Fruit fly (Drosophila melanogaster) whole organism, embryonic: ENCODE data around the gene mop.

Source experiments
- ATbp ChIP-seq: fragments of 200-800 bp; sonication (Bioruptor generic); optimal IDR thresholded peaks from 2 replicates; lab custom pipeline; 2017; ENCODE audit warnings: missing biosample characterization, mild to moderate bottlenecking, missing genetic modification characterization, missing genetic modification reagents
- Adf1 ChIP-seq: fragments of 200-800 bp; sonication (Bioruptor generic); IDR thresholded peaks from 2 replicates; pipeline ENCODE4 v1.3.6; 2022; ENCODE audit warnings: missing biosample characterization, missing genetic modification characterization
- Aef1 ChIP-seq: fragments of 200-800 bp; sonication (Bioruptor generic); IDR thresholded peaks from 3 replicates; pipeline ENCODE4 v1.3.6; 2022; ENCODE audit warnings: missing biosample characterization, missing genetic modification characterization
- Awh ChIP-seq: fragments of 200-800 bp; sonication (Bioruptor generic); IDR thresholded peaks from 2 replicates; pipeline ENCODE4, ENCODE4 v1.3.6; 2022; ENCODE audit warnings: missing biosample characterization, missing genetic modification characterization
- CG10274 ChIP-seq: fragments of 200-800 bp; sonication (Bioruptor generic); optimal IDR thresholded peaks from 3 replicates; lab custom pipeline; 2017; ENCODE audit warnings: missing biosample characterization, mild to moderate bottlenecking, missing genetic modification characterization
- CG12071 ChIP-seq: fragments of 200-800 bp; sonication (Bioruptor generic); optimal IDR thresholded peaks from 3 replicates; lab custom pipeline; 2018; ENCODE audit warnings: missing biosample characterization, mild to moderate bottlenecking, missing genetic modification characterization
- CG15011 ChIP-seq: fragments of 200-800 bp; sonication (Bioruptor generic); optimal IDR thresholded peaks from 3 replicates; lab custom pipeline; 2018; ENCODE audit warnings: missing biosample characterization, mild to moderate bottlenecking, missing genetic modification characterization
- CG15479 ChIP-seq: fragments of 200-800 bp; sonication (Bioruptor generic); optimal IDR thresholded peaks from 3 replicates; lab custom pipeline; 2019; ENCODE audit warnings: missing biosample characterization, mild to moderate bottlenecking, missing genetic modification characterization, moderate library complexity
- CG1832 ChIP-seq: fragments of 200-800 bp; sonication (Bioruptor generic); optimal IDR thresholded peaks from 2 replicates; lab custom pipeline; 2017; ENCODE audit warnings: missing biosample characterization, mild to moderate bottlenecking, missing genetic modification characterization, inconsistent platforms
- CG2202 ChIP-seq: fragments of 200-800 bp; sonication (Bioruptor generic); optimal IDR thresholded peaks from 2 replicates; lab custom pipeline; 2018; ENCODE audit warnings: missing biosample characterization, mild to moderate bottlenecking, missing genetic modification characterization
- CG2889 ChIP-seq: fragments of 200-800 bp; sonication (Bioruptor generic); IDR thresholded peaks from 3 replicates; pipeline ENCODE4 v1.3.6; 2022; ENCODE audit warnings: missing biosample characterization, missing genetic modification characterization
- CG31365 ChIP-seq: fragments of 200-800 bp; sonication (Bioruptor generic); optimal IDR thresholded peaks from 2 replicates; lab custom pipeline; 2018; ENCODE audit warnings: missing biosample characterization, mild to moderate bottlenecking, missing genetic modification characterization
- CG31441 ChIP-seq: fragments of 200-800 bp; sonication (Bioruptor generic); IDR thresholded peaks from 2 replicates; pipeline ENCODE4 v1.3.6; 2022; ENCODE audit warnings: missing biosample characterization, missing genetic modification characterization
- CG5245 ChIP-seq: fragments of 200-800 bp; sonication (Bioruptor generic); optimal IDR thresholded peaks from 3 replicates; lab custom pipeline; 2016; ENCODE audit warnings: missing biosample characterization, missing genetic modification characterization
- CG5953 ChIP-seq: fragments of 200-800 bp; sonication (Bioruptor generic); IDR thresholded peaks from 2 replicates; pipeline ENCODE4 v1.3.6; 2022; ENCODE audit warnings: missing biosample characterization, missing genetic modification characterization
- CG6254 ChIP-seq: fragments of 200-800 bp; sonication (Bioruptor generic); optimal IDR thresholded peaks from 3 replicates; lab custom pipeline; 2017; ENCODE audit warnings: mild to moderate bottlenecking, missing biosample characterization, missing genetic modification reagents, missing genetic modification characterization
- CG6813 ChIP-seq: fragments of 200-800 bp; sonication (Bioruptor generic); optimal IDR thresholded peaks from 2 replicates; lab custom pipeline; 2017; ENCODE audit warnings: missing biosample characterization, missing genetic modification characterization, mild to moderate bottlenecking, moderate library complexity, missing genetic modification reagents
- CG8281 ChIP-seq: fragments of 200-800 bp; sonication (Bioruptor generic); optimal IDR thresholded peaks from 2 replicates; lab custom pipeline; 2018; ENCODE audit warnings: missing biosample characterization, mild to moderate bottlenecking, missing genetic modification characterization, moderate library complexity
- CG9932 ChIP-seq: fragments of 200-800 bp; sonication (Bioruptor generic); IDR thresholded peaks from 2 replicates; pipeline ENCODE4 v1.3.6; 2022; ENCODE audit warnings: missing biosample characterization, missing genetic modification characterization
- Chrac-16 ChIP-seq: fragments of 200-800 bp; sonication (Bioruptor generic); optimal IDR thresholded peaks from 3 replicates; lab custom pipeline; 2016; ENCODE audit warnings: missing biosample characterization, missing genetic modification characterization
- Dbx ChIP-seq: fragments of 200-800 bp; sonication (Bioruptor generic); IDR thresholded peaks from 3 replicates; pipeline ENCODE4 v1.3.6; 2022; ENCODE audit warnings: missing biosample characterization, missing genetic modification characterization
- HLHmδ ChIP-seq: fragments of 200-800 bp; sonication (Bioruptor generic); optimal IDR thresholded peaks from 2 replicates; lab custom pipeline; 2018; ENCODE audit warnings: missing biosample characterization, mild to moderate bottlenecking, missing genetic modification characterization, moderate library complexity
- Hr51 ChIP-seq, 2 experiments: fragments of 200-800 bp; sonication (Bioruptor generic); optimal IDR thresholded peaks; 2 replicates in 1 of 2; 3 replicates in 1 of 2; lab custom pipeline; 2016 to 2018; ENCODE audit warnings: missing biosample characterization in 2 of 2, missing genetic modification characterization in 2 of 2, mild to moderate bottlenecking in 1 of 2, moderate library complexity in 1 of 2
- Hsf ChIP-seq: fragments of 200-800 bp; sonication (Bioruptor generic); optimal IDR thresholded peaks from 3 replicates; lab custom pipeline; 2016; ENCODE audit warnings: missing biosample characterization, missing genetic modification characterization
- Mad ChIP-seq: fragments of 200-800 bp; sonication (Bioruptor generic); optimal IDR thresholded peaks from 2 replicates; lab custom pipeline; 2016; ENCODE audit warnings: missing biosample characterization, missing genetic modification characterization
- Oli ChIP-seq: fragments of 200-800 bp; sonication (Bioruptor generic); optimal IDR thresholded peaks from 2 replicates; lab custom pipeline; 2018; ENCODE audit warnings: missing biosample characterization, mild to moderate bottlenecking, missing genetic modification characterization, moderate library complexity
- Opbp ChIP-seq: fragments of 200-800 bp; sonication (Bioruptor generic); IDR thresholded peaks from 3 replicates; pipeline ENCODE4 v1.3.6; 2022; ENCODE audit warnings: missing biosample characterization, missing genetic modification characterization; ENCODE audit not compliant: partially characterized antibody
- PHDP ChIP-seq: fragments of 200-800 bp; sonication (Bioruptor generic); optimal IDR thresholded peaks from 3 replicates; lab custom pipeline; 2018; ENCODE audit warnings: missing biosample characterization, mild to moderate bottlenecking, missing genetic modification characterization, moderate library complexity
- Sin3A ChIP-seq: fragments of >200 bp; optimal IDR thresholded peaks from 2 replicates; lab custom pipeline; 2018
- Sox100B ChIP-seq: fragments of 200-800 bp; sonication (Bioruptor generic); optimal IDR thresholded peaks from 3 replicates; lab custom pipeline; 2018; ENCODE audit warnings: missing biosample characterization, mild to moderate bottlenecking, missing genetic modification characterization
- Spps ChIP-seq: fragments of 200-800 bp; sonication (Bioruptor generic); optimal IDR thresholded peaks from 2 replicates; lab custom pipeline; 2018; ENCODE audit warnings: missing biosample characterization, mild to moderate bottlenecking, missing genetic modification characterization
- aop ChIP-seq: fragments of 200-800 bp; sonication (Bioruptor generic); IDR thresholded peaks from 2 replicates; pipeline ENCODE4 v1.3.6; 2022; ENCODE audit warnings: missing biosample characterization, missing genetic modification characterization
- bigmax ChIP-seq: fragments of 200-800 bp; sonication (Bioruptor generic); optimal IDR thresholded peaks from 2 replicates; lab custom pipeline; 2018; ENCODE audit warnings: missing biosample characterization, mild to moderate bottlenecking, missing genetic modification characterization
- chinmo ChIP-seq: fragments of 200-800 bp; sonication (Bioruptor generic); IDR thresholded peaks from 4 replicates; pipeline ENCODE4 v1.3.6; 2022; ENCODE audit warnings: missing biosample characterization, missing genetic modification characterization; ENCODE audit not compliant: partially characterized antibody
- chm ChIP-seq: fragments of 200-800 bp; sonication (Bioruptor generic); IDR thresholded peaks from 2 replicates; pipeline ENCODE4 v1.3.6; 2022; ENCODE audit warnings: missing biosample characterization, missing genetic modification characterization
- croc ChIP-seq: fragments of 200-800 bp; sonication (Bioruptor generic); conservative IDR thresholded peaks from 3 replicates; pipeline ENCODE4 v1.3.6; 2022; ENCODE audit warnings: missing biosample characterization, missing genetic modification characterization
- en ChIP-seq: fragments of 200-800 bp; sonication (Bioruptor generic); optimal IDR thresholded peaks from 2 replicates; lab custom pipeline; 2016; ENCODE audit warnings: missing biosample characterization, missing genetic modification characterization
- gro ChIP-seq: fragments of 200-800 bp; sonication (Bioruptor generic); optimal IDR thresholded peaks from 2 replicates; lab custom pipeline; 2016; ENCODE audit warnings: missing biosample characterization, missing genetic modification characterization
- ham ChIP-seq: fragments of 200-800 bp; sonication (Bioruptor generic); IDR thresholded peaks from 2 replicates; pipeline ENCODE4 v1.3.6; 2022; ENCODE audit warnings: missing biosample characterization, missing genetic modification characterization
- kah ChIP-seq: fragments of 200-800 bp; sonication (Bioruptor generic); optimal IDR thresholded peaks from 2 replicates; lab custom pipeline; 2018; ENCODE audit warnings: missing biosample characterization, mild to moderate bottlenecking, missing genetic modification characterization
- mam ChIP-seq: fragments of 200-800 bp; sonication (Bioruptor generic); optimal IDR thresholded peaks from 3 replicates; lab custom pipeline; 2016; ENCODE audit warnings: missing biosample characterization, missing genetic modification characterization
- nerfin-1 ChIP-seq: fragments of 200-800 bp; sonication (Bioruptor generic); optimal IDR thresholded peaks from 3 replicates; lab custom pipeline; 2019; ENCODE audit warnings: missing biosample characterization, mild to moderate bottlenecking, missing genetic modification characterization, moderate library complexity
- onecut ChIP-seq: fragments of 200-800 bp; sonication (Bioruptor generic); IDR thresholded peaks from 2 replicates; pipeline ENCODE4 v1.3.6; 2022; ENCODE audit warnings: missing biosample characterization, missing genetic modification characterization
- pita ChIP-seq: fragments of 200-800 bp; sonication (Bioruptor generic); optimal IDR thresholded peaks from 2 replicates; lab custom pipeline; 2017; ENCODE audit warnings: missing biosample characterization, mild to moderate bottlenecking, missing genetic modification characterization
- salm ChIP-seq: fragments of 200-800 bp; sonication (Bioruptor generic); optimal IDR thresholded peaks from 2 replicates; lab custom pipeline; 2018; ENCODE audit warnings: missing biosample characterization, mild to moderate bottlenecking, missing genetic modification characterization
- sob ChIP-seq: fragments of 200-800 bp; sonication (Bioruptor generic); IDR thresholded peaks from 2 replicates; pipeline ENCODE4 v1.3.6; 2022; ENCODE audit warnings: missing biosample characterization, missing genetic modification characterization
- tx ChIP-seq: fragments of 200-800 bp; sonication (Bioruptor generic); optimal IDR thresholded peaks from 2 replicates; lab custom pipeline; 2016; ENCODE audit warnings: missing biosample characterization, missing genetic modification characterization
- usp ChIP-seq: fragments of >200 bp; optimal IDR thresholded peaks from 2 replicates; lab custom pipeline; 2017; ENCODE audit warnings: missing biosample characterization, missing genetic modification characterization
- wdn ChIP-seq: fragments of 200-800 bp; sonication (Bioruptor generic); IDR thresholded peaks from 2 replicates; pipeline ENCODE4 v1.3.6; 2022; ENCODE audit warnings: missing biosample characterization, missing genetic modification characterization

mop gene

dm6 chr3L:14755951-14756723 is 19.8 kb downstream of the mop start (continued):
- TF ChIP-seq sob (GFP tag; lab: Robert Waterston, UW) (peak; percentile 39), CG5245 (GFP tag; lab: Kevin White, UChicago) (peak; percentile 70), CG8281 (peak; percentile 76), ham (GFP tag; lab: Robert Waterston, UW) (0 out of 2 replicates have a peak, but pooled peaks have one; percentile 13), Spps (tag; lab: Kevin White, UChicago) (no peak), Hsf (peak; percentile 89), CG31365 (tag; lab: Kevin White, UChicago) (peak; percentile 12), wdn (GFP tag; lab: Robert Waterston, UW) (peak; percentile 54; the same call in 1 of the 2 replicates), onecut (GFP tag; lab: Robert Waterston, UW) (peak; percentile 38), CG5953 (GFP tag; lab: Robert Waterston, UW) (peak; percentile 64; the same call in 1 of the 2 replicates), HLHmδ (peak; percentile 25), chinmo (GFP tag; lab: Robert Waterston, UW) (peak; percentile 98; the same call in 3 of the 4 replicates), bigmax (GFP tag; lab: Kevin White, UChicago) (no peak), Sin3A (lab: Kevin White, UChicago) (no peak), salm (tag; lab: Kevin White, UChicago) (peak; percentile 67), gro (peak; percentile 53), Sox100B (GFP tag; lab: Kevin White, UChicago) (peak; percentile 95), croc (peak; percentile 73; the same call in 2 of the 3 replicates), pita (GFP tag; lab: Kevin White, UChicago) (no peak), Hr51 (GFP tag; optimal IDR thresholded peaks at IDR 0.05; lab: Kevin White, UChicago) (peak; percentile 53 to 94), Awh (GFP tag; lab: Robert Waterston, UW) (peak; percentile 15; the same call in 1 of the 2 replicates), usp (GFP tag; lab: Kevin White, UChicago) (no peak), CG15479 (GFP tag; lab: Kevin White, UChicago) (no peak), Oli (peak; percentile 94), aop (GFP tag; lab: Robert Waterston, UW) (no peak), CG12071 (GFP tag; lab: Kevin White, UChicago) (peak; percentile 68), Aef1 (GFP tag; lab: Robert Waterston, UW) (peak; percentile 83), tx (GFP tag; lab: Kevin White, UChicago) (peak; percentile 69), CG10274 (peak; percentile 75), CG1832 (GFP tag; lab: Kevin White, UChicago) (peak; percentile 96), CG9932 (GFP tag; lab: Robert Waterston, UW) (peak; percentile 86), CG15011 (GFP tag; lab: Kevin White, UChicago) (peak; percentile 86), en (GFP tag; lab: Kevin White, UChicago) (no peak), CG6254 (GFP tag; lab: Kevin White, UChicago) (peak; percentile 60), Dbx (GFP tag; lab: Robert Waterston, UW) (peak; percentile 81), kah (peak; percentile 51), Opbp (GFP tag; lab: Robert Waterston, UW) (no peak), ATbp (GFP tag; lab: Kevin White, UChicago) (peak; percentile 78), mam (GFP tag; lab: Kevin White, UChicago) (peak; percentile 84), CG2889 (GFP tag; lab: Robert Waterston, UW) (peak; percentile 72; the same call in 1 of the 3 replicates), Mad (GFP tag; lab: Kevin White, UChicago) (peak; percentile 61), CG2202 (tag; lab: Kevin White, UChicago) (peak; percentile 38), CG31441 (peak; percentile 88), nerfin-1 (peak; percentile 77), Adf1 (GFP tag; lab: Robert Waterston, UW) (peak; percentile 87), CG6813 (GFP tag; lab: Kevin White, UChicago) (peak; percentile 57), Chrac-16 (GFP tag; lab: Kevin White, UChicago) (peak; percentile 78), PHDP (tag; lab: Kevin White, UChicago) (peak; percentile 87), chm (no peak; the same call in 1 of the 2 replicates)
